Fruit fly (Drosophila melanogaster): ENCODE results near the gene Nek2.

The Nek2 gene

dm6 chrX:7884360-7884759, 7.1 kb downstream of the Nek2 start, which contains the start of gene Ir7g (continued):
- TF ChIP-seq CG17385 (GFP tag; optimal IDR thresholded peaks at IDR 0.05) (no peak), dmrt99B (tag; optimal IDR thresholded peaks at IDR 0.05) (no peak), fd3F (GFP tag; optimal IDR thresholded peaks at IDR 0.05) (no peak)

dm6 chrX:7883926-7884325, 7.5 kb downstream of the Nek2 start, which contains the start of gene Ir7f:
Ir7f (minus strand) TSS chrX:7884026.
- no peak for TF ChIP-seq NFAT (GFP tag; IDR thresholded peaks at IDR 0.05)
- TF ChIP-seq stwl (tag; optimal IDR thresholded peaks at IDR 0.05): no peak
- TF ChIP-seq CG32772 (GFP tag; IDR thresholded peaks at IDR 0.05): no peak
- no peak for TF ChIP-seq CG33213 (GFP tag; optimal IDR thresholded peaks at IDR 0.05)
- TF ChIP-seq Side (GFP tag; optimal IDR thresholded peaks at IDR 0.05): no peak
- TF ChIP-seq YL-1 (GFP tag; optimal IDR thresholded peaks at IDR 0.05): no peak
- TF ChIP-seq lilli (GFP tag; optimal IDR thresholded peaks at IDR 0.05): no peak
- TF ChIP-seq Hr39 (optimal IDR thresholded peaks at IDR 0.05): no peak
- TF ChIP-seq ara (GFP tag; IDR thresholded peaks at IDR 0.05): no peak
- no peak for TF ChIP-seq Atf6 (GFP tag; IDR thresholded peaks at IDR 0.05)
- TF ChIP-seq salm (tag; optimal IDR thresholded peaks at IDR 0.05): no peak
- TF ChIP-seq CG10543 (GFP tag; optimal IDR thresholded peaks at IDR 0.05): no peak
- TF ChIP-seq HLHmδ (GFP tag; optimal IDR thresholded peaks at IDR 0.05): no peak
- no peak for TF ChIP-seq CG14667 (GFP tag; IDR thresholded peaks at IDR 0.05)
- no peak for TF ChIP-seq CG2120 (GFP tag; optimal IDR thresholded peaks at IDR 0.05)
- no peak for TF ChIP-seq schlank (tag; optimal IDR thresholded peaks at IDR 0.05)
- no peak for TF ChIP-seq CG7963 (GFP tag; IDR thresholded peaks at IDR 0.05; ENCODE audit: partially characterized antibody)
- no peak for TF ChIP-seq Ravus (GFP tag; IDR thresholded peaks at IDR 0.05)
- no peak for TF ChIP-seq gt (GFP tag; IDR thresholded peaks at IDR 0.05)
- no peak for TF ChIP-seq CG10267 (tag; optimal IDR thresholded peaks at IDR 0.05)

dm6 chrX:7881579-7881978, 9.9 kb downstream of the Nek2 start, which contains the start of gene Ir7e:
Ir7e (minus strand) TSS chrX:7881679.
- no peak for TF ChIP-seq CG8944 (GFP tag; optimal IDR thresholded peaks at IDR 0.05)
- TF ChIP-seq nerfin-2 (GFP tag; IDR thresholded peaks at IDR 0.05; ENCODE audit: partially characterized antibody): no peak
- TF ChIP-seq bab2 (GFP tag; optimal IDR thresholded peaks at IDR 0.05): no peak
- no peak for TF ChIP-seq unc-4 (GFP tag; IDR thresholded peaks at IDR 0.05; ENCODE audit: partially characterized antibody)
- no peak for TF ChIP-seq Dfd (GFP tag; optimal IDR thresholded peaks at IDR 0.05)
- TF ChIP-seq CG6854 (GFP tag; optimal IDR thresholded peaks at IDR 0.05): no peak
- TF ChIP-seq Usf (GFP tag; optimal IDR thresholded peaks at IDR 0.05): no peak
- TF ChIP-seq CG6272 (GFP tag; IDR thresholded peaks at IDR 0.05): no peak
- TF ChIP-seq D19B (GFP tag; optimal IDR thresholded peaks at IDR 0.05): no peak
- TF ChIP-seq NK7.1 (GFP tag; optimal IDR thresholded peaks at IDR 0.05): no peak
- TF ChIP-seq CG10654 (GFP tag; optimal IDR thresholded peaks at IDR 0.05): no peak

dm6 chrX:7878736-7879135, 12.7 kb downstream of the Nek2 start, which contains the start of gene Ir7d:
Ir7d (minus strand) TSS chrX:7878836.
- no peak for TF ChIP-seq CG1602 (GFP tag; optimal IDR thresholded peaks at IDR 0.05)
- TF ChIP-seq Side (GFP tag; optimal IDR thresholded peaks at IDR 0.05): no peak
- TF ChIP-seq Adf1 (GFP tag; IDR thresholded peaks at IDR 0.05): no peak
- no peak for TF ChIP-seq dimm (GFP tag; IDR thresholded peaks at IDR 0.05)

Measured in whole organism, embryonic.